Worm (Caenorhabditis elegans) whole organism, L1 larva: ENCODE data around the gene seu-1.

Experiments used
- ama-1 ChIP-seq: fragments of 150-350 bp; optimal IDR thresholded peaks from 2 replicates; lab custom pipeline; 2014
- blmp-1 ChIP-seq: fragments of 150-350 bp; optimal IDR thresholded peaks from 2 replicates; lab custom pipeline; 2014; ENCODE audit warnings: missing biosample characterization, missing genetic modification characterization
- dpl-1 ChIP-seq, 3 experiments: fragments of 150-350 bp in 2 of 3; sonication (generic microtip) in 1 of 3; optimal IDR thresholded peaks; 2 replicates each; lab custom pipeline; 2014 to 2017; ENCODE audit warnings: missing biosample characterization in 3 of 3, missing genetic modification characterization in 3 of 3, missing genetic modification reagents in 3 of 3
- efl-1 ChIP-seq, 4 experiments: fragments of 150-350 bp; optimal IDR thresholded peaks in 3 of 4; peaks in 1 of 4; 1 replicate in 1 of 4; 2 replicates in 3 of 4; lab custom pipeline; 2014; ENCODE audit warnings: missing biosample characterization in 2 of 4, missing genetic modification characterization in 2 of 4, missing genetic modification reagents in 2 of 4
- fos-1 ChIP-seq: fragments of 150-350 bp; optimal IDR thresholded peaks from 2 replicates; lab custom pipeline; 2014; ENCODE audit warnings: missing biosample characterization, missing genetic modification characterization
- jun-1 ChIP-seq: fragments of 150-350 bp; optimal IDR thresholded peaks from 2 replicates; lab custom pipeline; 2014; ENCODE audit warnings: missing biosample characterization, missing genetic modification reagents, missing genetic modification characterization
- mdl-1 ChIP-seq, 2 experiments: fragments of 150-350 bp; optimal IDR thresholded peaks; 2 replicates each; lab custom pipeline; 2014 to 2017; ENCODE audit warnings: missing biosample characterization in 2 of 2, missing genetic modification characterization in 2 of 2, inconsistent platforms in 1 of 2
- nhr-11 ChIP-seq: fragments of 150-350 bp; optimal IDR thresholded peaks from 2 replicates; lab custom pipeline; 2014; ENCODE audit warnings: missing biosample characterization, missing genetic modification characterization
- nhr-237 ChIP-seq: fragments of 150-350 bp; optimal IDR thresholded peaks from 2 replicates; lab custom pipeline; 2014; ENCODE audit warnings: missing biosample characterization, missing genetic modification characterization
- nhr-28 ChIP-seq: fragments of 150-350 bp; optimal IDR thresholded peaks from 2 replicates; lab custom pipeline; 2014; ENCODE audit warnings: missing biosample characterization, missing genetic modification characterization
- nhr-77 ChIP-seq: fragments of 150-350 bp; optimal IDR thresholded peaks from 2 replicates; lab custom pipeline; 2014; ENCODE audit warnings: missing biosample characterization, missing genetic modification characterization
- nhr-84 ChIP-seq: sonication (generic microtip); optimal IDR thresholded peaks from 2 replicates; lab custom pipeline; 2017; ENCODE audit warnings: missing biosample characterization, missing genetic modification characterization
- swsn-7 ChIP-seq: sonication (generic microtip); optimal IDR thresholded peaks from 2 replicates; lab custom pipeline; 2016; ENCODE audit warnings: missing genetic modification characterization, missing compliant biosample characterization
- tbx-2 ChIP-seq: sonication (generic microtip); optimal IDR thresholded peaks from 2 replicates; lab custom pipeline; 2016; ENCODE audit warnings: missing genetic modification characterization, missing compliant biosample characterization

- TF ChIP-seq tbx-2 (tag; lab: Kevin White, UChicago) (no peak), mdl-1 (tag; optimal IDR thresholded peaks at IDR 0.05; lab: Kevin White, UChicago) (no peak), jun-1 (tag; lab: Kevin White, UChicago) (no peak), fos-1 (no peak), nhr-237 (tag; lab: Kevin White, UChicago) (no peak), efl-1 (optimal IDR thresholded peaks at IDR 0.05; lab: Kevin White, UChicago) (no peak), efl-1 (GFP tag; optimal IDR thresholded peaks at IDR 0.05 in 1 of 2; lab: Kevin White, UChicago) (no peak), dpl-1 (GFP tag; optimal IDR thresholded peaks at IDR 0.05; lab: Kevin White, UChicago) (no peak), nhr-84 (tag; lab: Kevin White, UChicago) (no peak), nhr-11 (tag; lab: Kevin White, UChicago) (no peak), nhr-28 (tag; lab: Kevin White, UChicago) (no peak), swsn-7 (no peak), nhr-77 (tag; lab: Kevin White, UChicago) (no peak), ama-1 (lab: Kevin White, UChicago) (no peak), blmp-1 (no peak)
Measured at ce11 chrIV:6342431-6342830, 13.0 kb downstream of the seu-1 start, which contains the start of gene Y73B6BL.288.
